Worm (Caenorhabditis elegans) whole organism, L2 larva: ENCODE data around the gene clec-143.

Experiments used
- ama-1 ChIP-seq: fragments of 150-350 bp; optimal IDR thresholded peaks from 2 replicates; lab custom pipeline; 2018; ENCODE audit warnings: inconsistent platforms
- ceh-16 ChIP-seq: fragments of 150-350 bp; optimal IDR thresholded peaks from 2 replicates; lab custom pipeline; 2014; ENCODE audit warnings: missing biosample characterization, missing genetic modification characterization
- egl-27 ChIP-seq: sonication (generic microtip); optimal IDR thresholded peaks from 3 replicates; lab custom pipeline; 2017; ENCODE audit warnings: missing biosample characterization, missing genetic modification reagents, missing genetic modification characterization
- mdl-1 ChIP-seq, 2 experiments: fragments of 150-350 bp in 1 of 2; sonication (generic microtip) in 1 of 2; optimal IDR thresholded peaks; 2 replicates each; lab custom pipeline; 2017; ENCODE audit warnings: missing biosample characterization in 2 of 2, missing genetic modification characterization in 2 of 2
- nhr-11 ChIP-seq: fragments of 150-350 bp; optimal IDR thresholded peaks from 2 replicates; lab custom pipeline; 2014; ENCODE audit warnings: missing biosample characterization, missing genetic modification characterization
- nhr-77 ChIP-seq: fragments of 150-350 bp; optimal IDR thresholded peaks from 2 replicates; lab custom pipeline; 2014; ENCODE audit warnings: missing biosample characterization, missing genetic modification characterization
- unc-55 ChIP-seq: fragments of 150-350 bp; sonication (generic microtip); optimal IDR thresholded peaks from 3 replicates; lab custom pipeline; 2014; ENCODE audit warnings: missing biosample characterization, missing genetic modification reagents, missing genetic modification characterization
- unc-62 ChIP-seq: fragments of 150-350 bp; optimal IDR thresholded peaks from 2 replicates; lab custom pipeline; 2014; ENCODE audit warnings: missing biosample characterization, missing genetic modification reagents, missing genetic modification characterization

DNA sequence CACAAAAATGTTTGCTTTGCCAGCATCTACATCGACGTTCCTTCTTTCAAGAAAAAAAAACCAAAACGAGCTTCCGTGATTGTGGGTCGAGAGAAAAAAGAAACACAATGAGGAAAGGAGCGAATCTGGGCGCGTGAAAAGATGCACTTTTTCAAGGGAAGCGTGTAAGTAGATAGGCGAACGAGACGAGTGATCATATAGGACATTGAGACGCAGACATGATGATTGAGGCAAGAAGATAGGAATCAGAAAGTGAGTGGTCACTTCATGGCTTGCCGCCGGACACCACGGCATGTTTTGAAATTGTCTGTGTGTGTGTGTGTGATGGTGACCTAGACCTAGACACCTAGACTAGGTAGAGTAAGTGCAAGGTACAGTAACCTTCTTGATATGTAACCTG is 31.5 kb upstream of the clec-143 start:
- TF ChIP-seq nhr-77 (tag; lab: Kevin White, UChicago) (peak; percentile 3), ama-1 (lab: Kevin White, UChicago) (no peak), ceh-16 (tag; lab: Kevin White, UChicago) (peak; percentile 44), unc-62 (no peak), unc-55 (GFP tag; lab: Kevin White, UChicago) (no peak), egl-27 (tag; lab: Kevin White, UChicago) (peak; percentile 38), nhr-11 (tag; lab: Kevin White, UChicago) (no peak), mdl-1 (tag; optimal IDR thresholded peaks at IDR 0.05; lab: Kevin White, UChicago) (peak; percentile 49 to 69)
